Worm (Caenorhabditis elegans) whole organism, midembryonic: ENCODE measurements around the gene C11D2.7.

Experiments used
- T22C8.4 ChIP-seq: fragments of 200-800 bp; sonication (Bioruptor generic); IDR thresholded peaks from 2 replicates; pipeline ENCODE4 v1.3.6; 2022; ENCODE audit warnings: missing genetic modification characterization, missing compliant biosample characterization
- cog-1 ChIP-seq: sonication (generic microtip); optimal IDR thresholded peaks from 2 replicates; lab custom pipeline; 2016; ENCODE audit warnings: missing genetic modification characterization, missing compliant biosample characterization
- flt-1 ChIP-seq: fragments of 200-800 bp; sonication (Bioruptor generic); IDR thresholded peaks from 2 replicates; pipeline ENCODE4 v1.3.6; 2022; ENCODE audit warnings: missing genetic modification characterization, missing compliant biosample characterization
- klf-2 ChIP-seq: fragments of 200-800 bp; sonication (Bioruptor generic); conservative IDR thresholded peaks from 2 replicates; pipeline ENCODE4 v1.3.6; 2022; ENCODE audit warnings: missing genetic modification reagents, missing genetic modification characterization, missing compliant biosample characterization
- med-1 ChIP-seq: sonication (generic microtip); optimal IDR thresholded peaks from 2 replicates; lab custom pipeline; 2017; ENCODE audit warnings: missing genetic modification characterization, mild to moderate bottlenecking, missing compliant biosample characterization, antibody characterized with exemption, missing genetic modification reagents; ENCODE audit not compliant: insufficient read depth
- ref-1 ChIP-seq: fragments of 200-800 bp; sonication (Bioruptor generic); conservative IDR thresholded peaks from 2 replicates; pipeline ENCODE4 v1.3.6; 2022; ENCODE audit warnings: missing genetic modification reagents, missing genetic modification characterization, missing compliant biosample characterization
- tab-1 ChIP-seq: fragments of 200-800 bp; sonication (Bioruptor generic); IDR thresholded peaks from 2 replicates; pipeline ENCODE4 v1.3.6; 2022; ENCODE audit warnings: missing genetic modification characterization, missing compliant biosample characterization
- ztf-23 ChIP-seq: fragments of 200-800 bp; sonication (Bioruptor generic); IDR thresholded peaks from 2 replicates; pipeline ENCODE4 v1.3.6; 2022; ENCODE audit warnings: missing genetic modification reagents, missing genetic modification characterization, missing compliant biosample characterization
- ztf-29 ChIP-seq: fragments of 200-800 bp; sonication (Bioruptor generic); IDR thresholded peaks from 2 replicates; pipeline ENCODE4 v1.3.6; 2022; ENCODE audit warnings: missing genetic modification reagents, missing genetic modification characterization, missing compliant biosample characterization

Gene C11D2.7

ce11 chrIV:6159616-6160015 is 4.4 kb upstream of the C11D2.7 start:
- no peak for TF ChIP-seq ref-1 (GFP tag; lab: Robert Waterston, UW)
- no peak for TF ChIP-seq cog-1 (tag; lab: Kevin White, UChicago)
- TF ChIP-seq ztf-29 (GFP tag; lab: Robert Waterston, UW) = no peak
- TF ChIP-seq T22C8.4 (GFP tag; lab: Robert Waterston, UW) = no peak
- no peak for TF ChIP-seq tab-1
- TF ChIP-seq klf-2 (GFP tag; lab: Robert Waterston, UW) = no peak
- TF ChIP-seq med-1 (GFP tag; lab: Kevin White, UChicago) = no peak
- TF ChIP-seq flt-1 (GFP tag; lab: Robert Waterston, UW) = no peak
- TF ChIP-seq ztf-23 = no peak

ce11 chrIV:6156833-6157232 is 1.6 kb upstream of the C11D2.7 start, which contains the start of gene C11D2.4:
Gene C11D2.4, minus strand, starts transcription at chrIV:6156960.
- TF ChIP-seq ref-1 (GFP tag; lab: Robert Waterston, UW) (no peak), ztf-23 (no peak), flt-1 (GFP tag; lab: Robert Waterston, UW) (no peak), med-1 (GFP tag; lab: Kevin White, UChicago) (no peak), T22C8.4 (GFP tag; lab: Robert Waterston, UW) (no peak), tab-1 (no peak), cog-1 (tag; lab: Kevin White, UChicago) (no peak), klf-2 (GFP tag; lab: Robert Waterston, UW) (no peak), ztf-29 (GFP tag; lab: Robert Waterston, UW) (no peak)

DNA sequence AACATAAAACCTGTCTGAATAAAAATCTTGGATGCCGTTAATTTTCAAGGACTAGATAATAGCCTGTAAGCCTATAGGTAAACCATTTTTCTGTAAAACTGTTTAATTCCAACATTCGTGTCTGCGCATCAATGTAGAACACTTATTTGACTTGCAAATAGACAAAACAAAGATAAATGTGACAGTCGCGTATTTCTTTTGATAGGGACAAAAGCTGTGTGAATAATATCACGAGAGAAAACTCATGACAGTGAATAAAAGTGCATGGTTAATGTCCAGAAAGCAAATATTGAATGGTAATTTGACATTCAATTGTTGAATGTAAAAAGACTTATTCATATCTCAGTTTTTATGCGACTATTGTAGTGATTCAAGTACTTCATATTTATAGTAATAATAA is 3.7 kb downstream of the C11D2.7 start, which contains the start of gene C11D2.3:
Gene C11D2.3, plus strand, starts transcription at position 301 of the 400 bp plus-strand sequence.
- TF ChIP-seq med-1 (GFP tag; lab: Kevin White, UChicago) (no peak), ztf-23 (no peak), cog-1 (tag; lab: Kevin White, UChicago) (no peak), tab-1 (no peak), klf-2 (GFP tag; lab: Robert Waterston, UW) (no peak), ref-1 (GFP tag; lab: Robert Waterston, UW) (no peak), flt-1 (GFP tag; lab: Robert Waterston, UW) (no peak), ztf-29 (GFP tag; lab: Robert Waterston, UW) (no peak), T22C8.4 (GFP tag; lab: Robert Waterston, UW) (no peak)

- TF ChIP-seq med-1 (GFP tag; lab: Kevin White, UChicago) (no peak), flt-1 (GFP tag; lab: Robert Waterston, UW) (no peak), cog-1 (tag; lab: Kevin White, UChicago) (no peak), ztf-23 (no peak), T22C8.4 (GFP tag; lab: Robert Waterston, UW) (no peak), ztf-29 (GFP tag; lab: Robert Waterston, UW) (no peak), ref-1 (GFP tag; lab: Robert Waterston, UW) (no peak), klf-2 (GFP tag; lab: Robert Waterston, UW) (no peak)
These were observed 5.8 kb downstream of the C11D2.7 start for ce11 chrIV:6149359-6149758.

- TF ChIP-seq med-1 (GFP tag; lab: Kevin White, UChicago) (no peak), ztf-23 (no peak), T22C8.4 (GFP tag; lab: Robert Waterston, UW) (no peak), flt-1 (GFP tag; lab: Robert Waterston, UW) (no peak), cog-1 (tag; lab: Kevin White, UChicago) (no peak), ztf-29 (GFP tag; lab: Robert Waterston, UW) (no peak), tab-1 (no peak)
These were observed 9.2 kb downstream of the C11D2.7 start for ce11 chrIV:6145984-6146383.

DNA sequence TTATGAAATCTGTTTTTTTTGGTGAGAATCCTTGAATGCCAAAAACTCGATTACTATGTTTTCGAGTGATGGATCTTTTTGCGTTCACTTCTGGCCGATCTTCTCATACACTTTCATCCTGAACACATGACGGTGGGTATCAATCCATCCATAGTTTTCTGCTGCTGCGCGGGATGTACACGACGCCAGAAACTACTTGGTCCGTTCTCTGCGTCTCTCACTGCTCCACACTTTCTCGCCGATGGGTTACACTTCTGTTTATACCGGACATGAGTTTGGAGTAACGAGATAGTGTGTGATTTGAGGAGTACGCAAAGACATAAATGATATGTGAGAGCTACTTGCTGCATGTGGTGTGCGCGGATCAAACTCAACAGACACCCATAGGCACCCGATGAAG is 14.5 kb downstream of the C11D2.7 start:
- no peak for TF ChIP-seq flt-1 (GFP tag; lab: Robert Waterston, UW)
- TF ChIP-seq T22C8.4 (GFP tag; lab: Robert Waterston, UW) = no peak
- no peak for TF ChIP-seq cog-1 (tag; lab: Kevin White, UChicago)

DNA sequence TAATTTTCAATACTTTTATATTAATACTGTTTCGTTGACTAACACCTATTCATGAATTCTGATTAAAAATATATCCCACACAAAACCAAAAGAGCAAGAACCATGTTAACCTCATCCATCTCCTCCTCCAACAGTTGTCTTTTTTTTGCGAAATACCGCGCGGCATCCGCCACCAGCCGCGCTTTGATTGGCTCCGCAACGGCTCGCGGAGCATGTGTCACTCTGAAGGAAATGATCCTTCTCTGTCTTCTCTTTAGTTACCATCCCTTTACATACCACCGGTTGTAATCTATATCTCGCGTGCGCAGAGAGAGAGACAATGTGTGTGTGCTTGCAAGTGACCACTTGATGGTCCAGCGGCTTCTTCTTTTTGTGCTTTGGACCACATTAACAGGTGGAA is 19.6 kb downstream of the C11D2.7 start:
- TF ChIP-seq klf-2 (GFP tag; lab: Robert Waterston, UW) (no peak), cog-1 (tag; lab: Kevin White, UChicago) (no peak), ztf-29 (GFP tag; lab: Robert Waterston, UW) (no peak), ztf-23 (no peak), med-1 (GFP tag; lab: Kevin White, UChicago) (no peak), ref-1 (GFP tag; lab: Robert Waterston, UW) (no peak), tab-1 (no peak), T22C8.4 (GFP tag; lab: Robert Waterston, UW) (no peak), flt-1 (GFP tag; lab: Robert Waterston, UW) (no peak)

- TF ChIP-seq ref-1 (GFP tag; lab: Robert Waterston, UW) (no peak), ztf-29 (GFP tag; lab: Robert Waterston, UW) (no peak), klf-2 (GFP tag; lab: Robert Waterston, UW) (no peak), T22C8.4 (GFP tag; lab: Robert Waterston, UW) (no peak), med-1 (GFP tag; lab: Kevin White, UChicago) (no peak), tab-1 (no peak), flt-1 (GFP tag; lab: Robert Waterston, UW) (no peak), cog-1 (tag; lab: Kevin White, UChicago) (no peak), ztf-23 (no peak)
These were observed 20.6 kb downstream of the C11D2.7 start for ce11 chrIV:6134639-6135038.

DNA sequence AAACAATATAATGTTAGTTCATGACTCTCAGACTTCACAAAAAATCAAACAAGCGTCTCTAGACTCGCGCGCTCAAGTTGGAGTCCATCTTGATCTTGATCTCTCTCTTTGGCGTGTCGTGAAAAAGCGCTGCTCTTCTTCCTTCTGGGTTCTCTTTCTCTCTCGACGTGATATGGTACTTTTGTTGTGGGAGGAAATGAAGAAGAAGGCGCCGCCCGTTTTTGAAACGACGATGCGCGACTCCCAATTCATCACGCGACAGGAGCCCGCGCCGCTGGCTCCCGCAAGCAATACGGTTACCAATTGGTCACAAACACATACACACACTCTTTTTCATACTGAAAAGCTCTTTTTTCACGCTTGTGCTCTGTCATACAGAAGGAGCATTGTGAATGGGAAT is 24.8 kb downstream of the C11D2.7 start:
- TF ChIP-seq med-1 (GFP tag; lab: Kevin White, UChicago) (no peak), tab-1 (no peak), T22C8.4 (GFP tag; lab: Robert Waterston, UW) (no peak), ztf-29 (GFP tag; lab: Robert Waterston, UW) (no peak), cog-1 (tag; lab: Kevin White, UChicago) (no peak), klf-2 (GFP tag; lab: Robert Waterston, UW) (no peak), flt-1 (GFP tag; lab: Robert Waterston, UW) (no peak), ref-1 (GFP tag; lab: Robert Waterston, UW) (no peak), ztf-23 (no peak)
